Fruit fly (Drosophila melanogaster): Measurements from ENCODE around the gene CG31140.

dm6 chr3R:23947002-23947401 is 16.0 kb upstream of the CG31140 start:
- TF ChIP-seq Dip3 (GFP tag; optimal IDR thresholded peaks at IDR 0.05) (no peak), CG7839 (tag; optimal IDR thresholded peaks at IDR 0.05) (no peak), H2.0 (GFP tag; IDR thresholded peaks at IDR 0.05) (no peak), crp (GFP tag; optimal IDR thresholded peaks at IDR 0.05) (no peak), CG10979 (tag; optimal IDR thresholded peaks at IDR 0.05) (no peak), ara (GFP tag; IDR thresholded peaks at IDR 0.05) (no peak)

Data from whole organism, embryonic.